Fruit fly (Drosophila melanogaster): Measurements from ENCODE around the gene Cp7Fc.

Gene Cp7Fc

dm6 chrX:8491452-8492046 is 14.6 kb downstream of the Cp7Fc start (continued):
- TF ChIP-seq CG2678 (tag; optimal IDR thresholded peaks at IDR 0.05) (peak; percentile 14), eve (GFP tag; optimal IDR thresholded peaks at IDR 0.05) (peak in 1 of 2 experiments; percentile 54), CG17912 (GFP tag; optimal IDR thresholded peaks at IDR 0.05) (no peak), tio (GFP tag; optimal IDR thresholded peaks at IDR 0.05) (peak; percentile 38), Dp (GFP tag; optimal IDR thresholded peaks at IDR 0.05) (no peak), CG6272 (GFP tag; IDR thresholded peaks at IDR 0.05) (0 out of 2 replicates have a peak, but pooled peaks have one; percentile 12), dysf (GFP tag; IDR thresholded peaks at IDR 0.05) (peak; percentile 34; the same call in 1 of the 3 replicates), CG8944 (GFP tag; optimal IDR thresholded peaks at IDR 0.05) (peak; percentile 16), NC2β (GFP tag; optimal IDR thresholded peaks at IDR 0.05) (no peak), CG16863 (GFP tag; optimal IDR thresholded peaks at IDR 0.05) (peak; percentile 34), CG10462 (GFP tag; optimal IDR thresholded peaks at IDR 0.05) (peak; percentile 17), CG3281 (GFP tag; optimal IDR thresholded peaks at IDR 0.05) (peak; percentile 5), Dip2 (GFP tag; IDR thresholded peaks at IDR 0.05) (no peak), gem (tag; optimal IDR thresholded peaks at IDR 0.05) (peak; percentile 38), Spps (tag; optimal IDR thresholded peaks at IDR 0.05) (no peak), CG8478 (optimal IDR thresholded peaks at IDR 0.05) (no peak), Ets65A (GFP tag) (peak; percentile 91), CG14965 (GFP tag; optimal IDR thresholded peaks at IDR 0.05; ENCODE audit: borderline replicate concordance) (no peak), ato (GFP tag; IDR thresholded peaks at IDR 0.05; ENCODE audit: partially characterized antibody) (no peak), CG9932 (GFP tag; IDR thresholded peaks at IDR 0.05) (peak; percentile 25; the same call in 1 of the 2 replicates), CG1602 (GFP tag; optimal IDR thresholded peaks at IDR 0.05) (peak; percentile 6), run (tag; optimal IDR thresholded peaks at IDR 0.05) (no peak), chn (GFP tag; optimal IDR thresholded peaks at IDR 0.05) (peak; percentile 17), scrt (GFP tag; optimal IDR thresholded peaks at IDR 0.05) (no peak), CG15514 (GFP tag; optimal IDR thresholded peaks at IDR 0.05) (no peak), CG13894 (tag; optimal IDR thresholded peaks at IDR 0.05) (no peak), Hmr (GFP tag; optimal IDR thresholded peaks at IDR 0.05) (peak; percentile 13), CG16815 (GFP tag; optimal IDR thresholded peaks at IDR 0.05) (no peak), inv (GFP tag; IDR thresholded peaks at IDR 0.05; ENCODE audit: partially characterized antibody) (no peak), disco-r (GFP tag; optimal IDR thresholded peaks at IDR 0.05) (no peak), Jarid2 (GFP tag; optimal IDR thresholded peaks at IDR 0.05) (no peak), dpn (GFP tag; optimal IDR thresholded peaks at IDR 0.05) (peak; percentile 31 to 35), chif (GFP tag; optimal IDR thresholded peaks at IDR 0.05) (peak in 1 of 2 experiments; percentile 20), chinmo (GFP tag; IDR thresholded peaks at IDR 0.05; ENCODE audit: partially characterized antibody) (0 out of 4 replicates have a peak, but pooled peaks have one; percentile 46), Meics (GFP tag; optimal IDR thresholded peaks at IDR 0.05) (peak; percentile 13), phol (tag; optimal IDR thresholded peaks at IDR 0.05) (peak; percentile 32), salm (tag; optimal IDR thresholded peaks at IDR 0.05) (no peak), nmo (GFP tag; optimal IDR thresholded peaks at IDR 0.05) (peak; percentile 15), Med (GFP tag) (peak; percentile 85), CG10209 (GFP tag; optimal IDR thresholded peaks at IDR 0.05) (peak; percentile 11), pum (GFP tag; optimal IDR thresholded peaks at IDR 0.05) (peak; percentile 4), CG2116 (GFP tag; optimal IDR thresholded peaks at IDR 0.05) (no peak), CG4424 (GFP tag; optimal IDR thresholded peaks at IDR 0.05) (no peak), Optix (GFP tag; IDR thresholded peaks at IDR 0.05) (0 out of 3 replicates have a peak, but pooled peaks have one; percentile 21), Xrp1 (GFP tag; IDR thresholded peaks at IDR 0.05) (peak; percentile 31; the same call in 1 of the 2 replicates), Chrac-16 (GFP tag; optimal IDR thresholded peaks at IDR 0.05) (peak; percentile 4), CG12659 (GFP tag; optimal IDR thresholded peaks at IDR 0.05) (no peak), CG15269 (tag; optimal IDR thresholded peaks at IDR 0.05) (peak; percentile 7), CG10979 (tag; optimal IDR thresholded peaks at IDR 0.05) (peak; percentile 14)
